Fruit fly (Drosophila melanogaster): ENCODE results near the gene TTLL3B.

Gene TTLL3B

DNA sequence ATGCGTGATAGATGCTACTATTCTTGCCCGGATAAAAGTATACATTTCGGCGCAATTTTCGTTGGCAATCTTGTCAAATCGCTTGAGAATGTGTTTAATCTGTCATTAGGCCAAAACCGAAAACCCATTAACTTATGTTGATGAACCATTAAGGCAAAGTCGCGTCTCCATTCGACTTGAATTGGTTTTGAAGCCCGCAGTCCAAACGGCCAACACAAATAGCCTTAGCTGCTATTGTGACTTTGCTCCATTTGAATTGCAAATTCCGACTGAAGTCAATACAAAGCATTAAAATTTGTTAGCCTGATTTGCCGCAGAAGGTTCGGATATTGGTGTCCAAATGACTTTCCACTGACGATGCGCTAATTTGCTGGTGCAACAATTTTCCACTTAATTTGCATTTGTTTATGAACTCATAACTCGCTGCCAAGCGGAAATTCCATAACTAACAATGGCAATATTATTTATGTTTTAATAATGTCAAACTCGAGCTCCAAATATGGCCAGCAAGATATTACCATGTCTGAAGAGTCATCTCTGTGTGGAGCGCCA lies 26.2 kb upstream of the TTLL3B start (continued):
- TF ChIP-seq chm (GFP tag; IDR thresholded peaks at IDR 0.05) (no peak), CG13894 (tag; optimal IDR thresholded peaks at IDR 0.05) (peak; percentile 1), hth (optimal IDR thresholded peaks at IDR 0.05) (no peak), NfI (GFP tag; optimal IDR thresholded peaks at IDR 0.05) (no peak), Asciz (GFP tag; optimal IDR thresholded peaks at IDR 0.05) (no peak), jing (GFP tag; optimal IDR thresholded peaks at IDR 0.05) (no peak), Awh (GFP tag; IDR thresholded peaks at IDR 0.05) (peak; percentile 69; the same call in 1 of the 2 replicates), CG30403 (GFP tag; optimal IDR thresholded peaks at IDR 0.05) (no peak), abd-A (tag; optimal IDR thresholded peaks at IDR 0.05) (peak; percentile 74)

DNA sequence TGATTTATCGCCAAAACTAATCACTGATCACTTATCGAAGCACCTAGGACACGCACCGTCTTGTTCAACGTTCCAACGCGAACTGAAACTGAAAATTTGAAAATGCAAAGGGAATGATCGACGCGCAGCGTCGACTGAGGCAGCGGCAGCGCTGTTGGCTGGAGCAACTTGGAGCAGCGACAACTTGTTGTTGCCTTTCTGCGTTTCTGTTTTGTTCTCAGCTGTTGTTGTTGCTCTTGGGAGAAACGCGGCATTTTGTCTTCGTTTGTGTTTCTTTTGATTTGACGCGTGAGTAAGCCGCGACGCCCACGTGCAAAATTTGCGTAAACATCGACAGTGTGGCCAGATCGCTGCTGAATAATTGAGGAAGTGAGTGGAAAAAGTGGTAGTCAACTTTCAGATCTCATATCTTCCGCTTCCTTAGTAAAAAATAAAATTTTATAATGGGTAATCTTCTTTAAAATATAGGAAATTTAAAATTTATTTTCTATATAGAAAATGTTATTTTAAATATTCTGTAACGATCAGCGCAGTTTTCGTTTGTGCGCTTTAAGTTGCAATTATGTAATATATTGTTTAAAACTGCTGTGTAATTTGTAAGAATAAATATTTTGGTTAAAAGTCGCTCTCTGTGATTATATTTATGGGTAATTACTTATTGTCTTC lies 23.5 kb upstream of the TTLL3B start, which contains the start of gene Tsp:
Gene Tsp, minus strand, starts transcription at position 90 of the 666 bp plus-strand sequence.
- no peak for TF ChIP-seq ap (GFP tag; IDR thresholded peaks at IDR 0.05)
- no peak for TF ChIP-seq CG10366 (GFP tag; IDR thresholded peaks at IDR 0.05)
- no peak for TF ChIP-seq CG10543 (GFP tag; optimal IDR thresholded peaks at IDR 0.05)
- peak; percentile 59 for TF ChIP-seq CG5180 (GFP tag; optimal IDR thresholded peaks at IDR 0.05)
- TF ChIP-seq tgo (GFP tag; IDR thresholded peaks at IDR 0.05), result no peak
- 0 out of 2 replicates have a peak, but pooled peaks have one; percentile 10 for TF ChIP-seq CG31441 (GFP tag; IDR thresholded peaks at IDR 0.05)
- TF ChIP-seq tin (GFP tag; optimal IDR thresholded peaks at IDR 0.05), result no peak
- peak; percentile 35; the same call in 1 of the 2 replicates for TF ChIP-seq chm (GFP tag; IDR thresholded peaks at IDR 0.05)
- TF ChIP-seq CG18262 (tag; optimal IDR thresholded peaks at IDR 0.05), result peak; percentile 3
- TF ChIP-seq otp (GFP tag; IDR thresholded peaks at IDR 0.05), result 0 out of 3 replicates have a peak, but pooled peaks have one; percentile 4
- TF ChIP-seq CG32772 (GFP tag; IDR thresholded peaks at IDR 0.05), result no peak
- TF ChIP-seq sr (GFP tag; IDR thresholded peaks at IDR 0.05), result peak; percentile 86
- TF ChIP-seq CG12391 (tag; optimal IDR thresholded peaks at IDR 0.05), result peak; percentile 10
- TF ChIP-seq kah (GFP tag; optimal IDR thresholded peaks at IDR 0.05), result peak; percentile 90
- TF ChIP-seq toy (GFP tag; IDR thresholded peaks at IDR 0.05), result no peak
- TF ChIP-seq oc (tag; optimal IDR thresholded peaks at IDR 0.05), result peak; percentile 16
- peak; percentile 31 for TF ChIP-seq pros (GFP tag; optimal IDR thresholded peaks at IDR 0.05)
- peak in 1 of 2 experiments; percentile 54 for TF ChIP-seq Pdp1 (GFP tag; optimal IDR thresholded peaks at IDR 0.05)
- no peak for TF ChIP-seq stc (GFP tag; IDR thresholded peaks at IDR 0.05)
- TF ChIP-seq CG34376 (GFP tag; optimal IDR thresholded peaks at IDR 0.05), result no peak
- TF ChIP-seq grau (tag; optimal IDR thresholded peaks at IDR 0.05), result peak; percentile 11
- TF ChIP-seq CG3065 (GFP tag; optimal IDR thresholded peaks at IDR 0.05), result no peak
- peak; percentile 0 for TF ChIP-seq mirr (GFP tag; optimal IDR thresholded peaks at IDR 0.05)
- no peak for TF ChIP-seq fd3F (GFP tag; optimal IDR thresholded peaks at IDR 0.05)
- TF ChIP-seq CG13894 (tag; optimal IDR thresholded peaks at IDR 0.05), result peak; percentile 13
- peak; percentile 25 for TF ChIP-seq Ets97D (GFP tag; optimal IDR thresholded peaks at IDR 0.05)
- TF ChIP-seq pb (GFP tag; optimal IDR thresholded peaks at IDR 0.05), result no peak
- TF ChIP-seq nmo (GFP tag; optimal IDR thresholded peaks at IDR 0.05), result no peak
- TF ChIP-seq gfzf (GFP tag; optimal IDR thresholded peaks at IDR 0.05), result peak; percentile 32
- no peak for TF ChIP-seq Dp (GFP tag; optimal IDR thresholded peaks at IDR 0.05)
- TF ChIP-seq cwo (GFP tag; optimal IDR thresholded peaks at IDR 0.05), result peak; percentile 66
- TF ChIP-seq Bgb (GFP tag; IDR thresholded peaks at IDR 0.05; ENCODE audit: partially characterized antibody), result 0 out of 2 replicates have a peak, but pooled peaks have one; percentile 18
- TF ChIP-seq fd102C (GFP tag; optimal IDR thresholded peaks at IDR 0.05), result no peak
- TF ChIP-seq CG7556 (GFP tag; optimal IDR thresholded peaks at IDR 0.05), result no peak
- peak; percentile 5 for TF ChIP-seq CG15479 (GFP tag; optimal IDR thresholded peaks at IDR 0.05)
- TF ChIP-seq gce (GFP tag; IDR thresholded peaks at IDR 0.05), result no peak
- TF ChIP-seq stwl (tag; optimal IDR thresholded peaks at IDR 0.05), result peak; percentile 77
- no peak for TF ChIP-seq CG2116 (GFP tag; optimal IDR thresholded peaks at IDR 0.05)
- TF ChIP-seq CG8290 (GFP tag; optimal IDR thresholded peaks at IDR 0.05), result peak; percentile 5
- TF ChIP-seq CG8290 (tag; optimal IDR thresholded peaks at IDR 0.05), result no peak
